Worm (Caenorhabditis elegans) whole organism, L3 larva: Measurements from ENCODE around the gene str-188.

Source experiments
- R02D3.7 ChIP-seq: fragments of 150-350 bp; optimal IDR thresholded peaks from 2 replicates; lab custom pipeline; 2014; ENCODE audit warnings: missing biosample characterization, missing genetic modification characterization
- ZK546.5 ChIP-seq: sonication (generic microtip); optimal IDR thresholded peaks from 2 replicates; lab custom pipeline; 2017; ENCODE audit warnings: missing biosample characterization, missing genetic modification characterization
- aly-2 ChIP-seq: fragments of 150-350 bp; optimal IDR thresholded peaks from 2 replicates; lab custom pipeline; 2014; ENCODE audit warnings: missing biosample characterization, missing genetic modification characterization
- ama-1 ChIP-seq: fragments of 150-350 bp; optimal IDR thresholded peaks from 2 replicates; lab custom pipeline; 2018
- ceh-16 ChIP-seq: sonication (generic microtip); optimal IDR thresholded peaks from 2 replicates; lab custom pipeline; 2017; ENCODE audit warnings: missing biosample characterization, missing genetic modification characterization
- ceh-28 ChIP-seq: fragments of 150-350 bp; optimal IDR thresholded peaks from 2 replicates; lab custom pipeline; 2014; ENCODE audit warnings: missing biosample characterization, missing genetic modification reagents, missing genetic modification characterization
- ceh-82 ChIP-seq: fragments of 150-350 bp; optimal IDR thresholded peaks from 2 replicates; lab custom pipeline; 2014; ENCODE audit warnings: missing biosample characterization, missing genetic modification characterization
- ceh-9 ChIP-seq: sonication (generic microtip); optimal IDR thresholded peaks from 2 replicates; lab custom pipeline; 2018; ENCODE audit warnings: missing biosample characterization, missing genetic modification characterization
- egl-27 ChIP-seq: sonication (generic microtip); optimal IDR thresholded peaks from 4 replicates; lab custom pipeline; 2017; ENCODE audit warnings: missing biosample characterization, missing genetic modification reagents, missing genetic modification characterization
- egl-5 ChIP-seq: fragments of 150-350 bp; optimal IDR thresholded peaks from 2 replicates; lab custom pipeline; 2017; ENCODE audit warnings: missing biosample characterization, missing genetic modification reagents, missing genetic modification characterization, inconsistent platforms
- elt-1 ChIP-seq: fragments of 150-350 bp; optimal IDR thresholded peaks from 2 replicates; lab custom pipeline; 2014; ENCODE audit warnings: missing biosample characterization, missing genetic modification characterization
- elt-2 ChIP-seq: sonication (generic microtip); optimal IDR thresholded peaks from 2 replicates; lab custom pipeline; 2016; ENCODE audit warnings: missing genetic modification reagents, mild to moderate bottlenecking, missing genetic modification characterization, missing compliant biosample characterization
- elt-3 ChIP-seq, 3 experiments: fragments of 150-350 bp in 1 of 3; sonication (generic microtip) in 2 of 3; optimal IDR thresholded peaks; 2 replicates in 2 of 3; 4 replicates in 1 of 3; lab custom pipeline; 2014 to 2017; ENCODE audit warnings: missing biosample characterization in 3 of 3, missing genetic modification characterization in 3 of 3
- eor-1 ChIP-seq, 2 experiments: fragments of 150-350 bp; optimal IDR thresholded peaks; 2 replicates each; lab custom pipeline; 2014 to 2018; ENCODE audit warnings: missing biosample characterization in 2 of 2, missing genetic modification characterization in 2 of 2
- fkh-10 ChIP-seq: sonication (generic microtip); optimal IDR thresholded peaks from 2 replicates; lab custom pipeline; 2017; ENCODE audit warnings: missing biosample characterization, missing genetic modification reagents, missing genetic modification characterization
- fkh-2 ChIP-seq: fragments of 150-350 bp; optimal IDR thresholded peaks from 2 replicates; lab custom pipeline; 2014; ENCODE audit warnings: missing biosample characterization, missing genetic modification reagents, missing genetic modification characterization
- fos-1 ChIP-seq: fragments of 150-350 bp; optimal IDR thresholded peaks from 2 replicates; lab custom pipeline; 2014; ENCODE audit warnings: missing biosample characterization, missing genetic modification characterization
- hmg-11 ChIP-seq: sonication (generic microtip); optimal IDR thresholded peaks from 2 replicates; lab custom pipeline; 2016; ENCODE audit warnings: missing genetic modification characterization, missing compliant biosample characterization
- jun-1 ChIP-seq: fragments of 150-350 bp; optimal IDR thresholded peaks from 2 replicates; lab custom pipeline; 2014; ENCODE audit warnings: missing biosample characterization, missing genetic modification reagents, missing genetic modification characterization
- lin-15B ChIP-seq: fragments of 150-350 bp; optimal IDR thresholded peaks from 2 replicates; lab custom pipeline; 2014; ENCODE audit warnings: missing biosample characterization, missing genetic modification characterization
- lin-39 ChIP-seq: fragments of 150-350 bp; optimal IDR thresholded peaks from 2 replicates; lab custom pipeline; 2018; ENCODE audit warnings: missing biosample characterization, missing genetic modification reagents, missing genetic modification characterization
- lsy-12 ChIP-seq: sonication (generic microtip); optimal IDR thresholded peaks from 2 replicates; lab custom pipeline; 2016; ENCODE audit warnings: mild to moderate bottlenecking, missing genetic modification characterization, missing compliant biosample characterization
- mdl-1 ChIP-seq: fragments of 150-350 bp; optimal IDR thresholded peaks from 2 replicates; lab custom pipeline; 2014; ENCODE audit warnings: missing biosample characterization, missing genetic modification characterization
- mml-1 ChIP-seq: fragments of 150-350 bp; sonication (generic microtip); optimal IDR thresholded peaks from 3 replicates; lab custom pipeline; 2014; ENCODE audit warnings: missing biosample characterization, missing genetic modification characterization
- nfya-1 ChIP-seq: sonication (generic microtip); optimal IDR thresholded peaks from 2 replicates; lab custom pipeline; 2017; ENCODE audit warnings: missing genetic modification characterization, mild to moderate bottlenecking, missing compliant biosample characterization, antibody characterized with exemption, moderate library complexity; ENCODE audit not compliant: insufficient read depth
- nhr-11 ChIP-seq: fragments of 150-350 bp; optimal IDR thresholded peaks from 2 replicates; lab custom pipeline; 2014; ENCODE audit warnings: missing biosample characterization, missing genetic modification characterization
- nhr-12 ChIP-seq: fragments of 150-350 bp; optimal IDR thresholded peaks from 2 replicates; lab custom pipeline; 2014; ENCODE audit warnings: missing biosample characterization, missing genetic modification characterization
- nhr-23 ChIP-seq: fragments of 150-350 bp; optimal IDR thresholded peaks from 2 replicates; lab custom pipeline; 2014; ENCODE audit warnings: missing biosample characterization, missing genetic modification reagents, missing genetic modification characterization
- nhr-237 ChIP-seq: fragments of 150-350 bp; optimal IDR thresholded peaks from 2 replicates; lab custom pipeline; 2014; ENCODE audit warnings: missing biosample characterization, missing genetic modification characterization
- nhr-25 ChIP-seq: sonication (generic microtip); optimal IDR thresholded peaks from 2 replicates; lab custom pipeline; 2017; ENCODE audit warnings: missing biosample characterization, missing genetic modification characterization
- nhr-28 ChIP-seq: fragments of 150-350 bp; optimal IDR thresholded peaks from 2 replicates; lab custom pipeline; 2014; ENCODE audit warnings: missing biosample characterization, missing genetic modification characterization
- nhr-43 ChIP-seq: sonication (generic microtip); optimal IDR thresholded peaks from 2 replicates; lab custom pipeline; 2016; ENCODE audit warnings: mild to moderate bottlenecking, missing genetic modification characterization, missing compliant biosample characterization; ENCODE audit not compliant: poor library complexity, severe bottlenecking
- nhr-67 ChIP-seq: fragments of 150-350 bp; optimal IDR thresholded peaks from 2 replicates; lab custom pipeline; 2014; ENCODE audit warnings: missing biosample characterization, missing genetic modification characterization
- nhr-76 ChIP-seq: fragments of 150-350 bp; sonication (generic microtip); optimal IDR thresholded peaks from 5 replicates; lab custom pipeline; 2014; ENCODE audit warnings: missing biosample characterization, missing genetic modification characterization
- pha-4 ChIP-seq: fragments of 150-350 bp; optimal IDR thresholded peaks from 2 replicates; lab custom pipeline; 2014; ENCODE audit warnings: missing biosample characterization, missing genetic modification reagents, missing genetic modification characterization
- pqm-1 ChIP-seq: fragments of 150-350 bp; optimal IDR thresholded peaks from 2 replicates; lab custom pipeline; 2017; ENCODE audit warnings: missing biosample characterization, missing genetic modification characterization, inconsistent platforms
- skn-1 ChIP-seq: fragments of 150-350 bp; optimal IDR thresholded peaks from 2 replicates; lab custom pipeline; 2014; ENCODE audit warnings: missing biosample characterization, missing genetic modification characterization
- snpc-4 ChIP-seq: fragments of 150-350 bp; optimal IDR thresholded peaks from 2 replicates; lab custom pipeline; 2014; ENCODE audit warnings: missing biosample characterization, missing genetic modification characterization
- tbx-2 ChIP-seq: sonication (generic microtip); optimal IDR thresholded peaks from 2 replicates; lab custom pipeline; 2016; ENCODE audit warnings: mild to moderate bottlenecking, missing genetic modification characterization, missing compliant biosample characterization
- unc-39 ChIP-seq: sonication (generic microtip); optimal IDR thresholded peaks from 4 replicates; lab custom pipeline; 2017; ENCODE audit warnings: missing biosample characterization, missing genetic modification characterization
- unc-62 ChIP-seq: fragments of 150-350 bp; sonication (generic microtip); optimal IDR thresholded peaks from 4 replicates; lab custom pipeline; 2014; ENCODE audit warnings: missing biosample characterization, missing genetic modification reagents, missing genetic modification characterization
- zag-1 ChIP-seq: fragments of 150-350 bp; optimal IDR thresholded peaks from 2 replicates; lab custom pipeline; 2014; ENCODE audit warnings: missing biosample characterization, missing genetic modification characterization
- ztf-11 ChIP-seq: fragments of 150-350 bp; optimal IDR thresholded peaks from 2 replicates; lab custom pipeline; 2014; ENCODE audit warnings: missing biosample characterization, missing genetic modification characterization
- ztf-4 ChIP-seq: fragments of 150-350 bp; optimal IDR thresholded peaks from 2 replicates; lab custom pipeline; 2014; ENCODE audit warnings: missing biosample characterization, missing genetic modification characterization

Gene str-188

ce11 chrV:9690728-9691127 lies 25.8 kb upstream of the str-188 start (continued):
- TF ChIP-seq nhr-11 (tag; lab: Kevin White, UChicago) (no peak), jun-1 (tag; lab: Kevin White, UChicago) (no peak), mml-1 (tag; lab: Kevin White, UChicago) (no peak), nhr-67 (tag; lab: Kevin White, UChicago) (no peak), snpc-4 (tag; lab: Kevin White, UChicago) (peak; percentile 18), lsy-12 (peak; percentile 15), ztf-11 (tag; lab: Kevin White, UChicago) (no peak)

ce11 chrV:9692109-9692581 lies 24.4 kb upstream of the str-188 start, which contains the start of gene ztf-9:
Gene ztf-9 (minus strand): TSS chrV:9692159.
- TF ChIP-seq aly-2 (tag; lab: Kevin White, UChicago) (no peak), R02D3.7 (tag; lab: Kevin White, UChicago) (no peak), ztf-4 (tag; lab: Kevin White, UChicago) (no peak), elt-2 (peak; percentile 43), lsy-12 (no peak), lin-39 (peak; percentile 59), snpc-4 (tag; lab: Kevin White, UChicago) (peak; percentile 20), lin-15B (tag; lab: Kevin White, UChicago) (peak; percentile 38), unc-39 (tag; lab: Kevin White, UChicago) (no peak), egl-27 (no peak), ztf-11 (tag; lab: Kevin White, UChicago) (no peak), elt-1 (tag; lab: Kevin White, UChicago) (no peak), tbx-2 (tag; lab: Kevin White, UChicago) (no peak), mml-1 (tag; lab: Kevin White, UChicago) (no peak), pha-4 (tag; lab: Kevin White, UChicago) (peak; percentile 51), nhr-25 (tag; lab: Kevin White, UChicago) (no peak), nhr-67 (tag; lab: Kevin White, UChicago) (no peak), unc-62 (GFP tag; lab: Kevin White, UChicago) (no peak), fkh-2 (tag; lab: Kevin White, UChicago) (no peak), nhr-76 (tag; lab: Kevin White, UChicago) (no peak), elt-3 (tag; optimal IDR thresholded peaks at IDR 0.05; lab: Kevin White, UChicago) (no peak), eor-1 (tag; optimal IDR thresholded peaks at IDR 0.05; lab: Kevin White, UChicago) (no peak), ceh-82 (tag; lab: Kevin White, UChicago) (no peak), ama-1 (lab: Kevin White, UChicago) (no peak), nhr-43 (tag; lab: Kevin White, UChicago) (no peak), nhr-23 (tag; lab: Kevin White, UChicago) (no peak), hmg-11 (tag; lab: Kevin White, UChicago) (peak; percentile 45), skn-1 (tag; lab: Kevin White, UChicago) (no peak), ceh-9 (tag; lab: Kevin White, UChicago) (no peak), jun-1 (tag; lab: Kevin White, UChicago) (no peak), zag-1 (tag; lab: Kevin White, UChicago) (no peak), ceh-16 (tag; lab: Kevin White, UChicago) (no peak), mdl-1 (tag; lab: Kevin White, UChicago) (no peak), nhr-12 (tag; lab: Kevin White, UChicago) (no peak), fos-1 (no peak), fkh-10 (GFP tag; lab: Kevin White, UChicago) (peak; percentile 17), pqm-1 (no peak), nhr-28 (tag; lab: Kevin White, UChicago) (no peak), nhr-237 (tag; lab: Kevin White, UChicago) (no peak), nhr-11 (tag; lab: Kevin White, UChicago) (no peak), egl-5 (tag; lab: Kevin White, UChicago) (peak; percentile 12), ZK546.5 (tag; lab: Kevin White, UChicago) (no peak), nfya-1 (peak; percentile 84), ceh-28 (no peak)
